Worm (Caenorhabditis elegans): ENCODE data around the gene pcyt-1.

pcyt-1 gene

DNA sequence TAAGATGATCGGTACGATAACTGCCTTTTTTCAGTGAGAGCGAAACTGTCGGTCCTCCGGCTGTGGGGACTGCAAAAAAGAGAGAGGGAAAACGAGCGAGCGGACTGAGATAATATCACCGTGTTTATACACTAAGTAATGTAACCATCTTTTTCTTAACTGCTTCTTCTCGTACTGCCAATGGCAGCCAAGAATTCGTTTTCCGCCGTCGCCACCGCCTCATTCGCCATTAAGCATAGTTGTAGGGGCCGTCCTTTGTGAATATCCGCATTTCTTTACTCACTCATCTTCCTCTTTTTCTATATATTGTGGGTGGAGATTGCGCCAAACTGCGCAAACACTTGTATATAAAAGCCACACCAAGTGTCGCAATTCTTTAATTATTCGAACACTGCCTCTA is 25.6 kb upstream of the pcyt-1 start, which contains the start of gene col-174:
col-174 (plus strand) TSS at position 301 of the 400 bp plus-strand sequence.
- TF ChIP-seq M03D4.4 (tag; optimal IDR thresholded peaks at IDR 0.05) (no peak), ham-2 (GFP tag; optimal IDR thresholded peaks at IDR 0.05) (peak; percentile 12), mab-5 (tag; optimal IDR thresholded peaks at IDR 0.05) (no peak)

- TF ChIP-seq snpc-4 (tag; optimal IDR thresholded peaks at IDR 0.05) = no peak
- no peak for TF ChIP-seq nhr-76 (tag; optimal IDR thresholded peaks at IDR 0.05)
- TF ChIP-seq nhr-237 (tag; optimal IDR thresholded peaks at IDR 0.05) = no peak
- no peak for TF ChIP-seq nhr-2 (tag; optimal IDR thresholded peaks at IDR 0.05)
- no peak for TF ChIP-seq tbx-8 (GFP tag; optimal IDR thresholded peaks at IDR 0.05)
- no peak for TF ChIP-seq lsy-2 (tag; optimal IDR thresholded peaks at IDR 0.05)
- TF ChIP-seq ces-1 (GFP tag; optimal IDR thresholded peaks at IDR 0.05) = no peak
- TF ChIP-seq mab-5 (tag; optimal IDR thresholded peaks at IDR 0.05) = no peak
- TF ChIP-seq nhr-28 (tag; optimal IDR thresholded peaks at IDR 0.05) = no peak
- TF ChIP-seq mls-2 (tag; optimal IDR thresholded peaks at IDR 0.05) = no peak
- no peak for TF ChIP-seq unc-39 (tag; optimal IDR thresholded peaks at IDR 0.05)
Observed at ce11 chrX:7547696-7548095, 24.5 kb upstream of the pcyt-1 start.

- TF ChIP-seq hlh-1 (tag; optimal IDR thresholded peaks at IDR 0.05) (no peak), ceh-43 (GFP tag; optimal IDR thresholded peaks at IDR 0.05) (no peak), ceh-39 (tag; optimal IDR thresholded peaks at IDR 0.05) (no peak), ces-1 (GFP tag; optimal IDR thresholded peaks at IDR 0.05) (no peak), snpc-4 (tag; optimal IDR thresholded peaks at IDR 0.05) (no peak), mls-2 (tag; optimal IDR thresholded peaks at IDR 0.05) (no peak)
Observed at ce11 chrX:7548158-7548557, 24.0 kb upstream of the pcyt-1 start, which contains the start of gene F46C8.1. Gene F46C8.1 (plus strand): TSS chrX:7548458.

DNA sequence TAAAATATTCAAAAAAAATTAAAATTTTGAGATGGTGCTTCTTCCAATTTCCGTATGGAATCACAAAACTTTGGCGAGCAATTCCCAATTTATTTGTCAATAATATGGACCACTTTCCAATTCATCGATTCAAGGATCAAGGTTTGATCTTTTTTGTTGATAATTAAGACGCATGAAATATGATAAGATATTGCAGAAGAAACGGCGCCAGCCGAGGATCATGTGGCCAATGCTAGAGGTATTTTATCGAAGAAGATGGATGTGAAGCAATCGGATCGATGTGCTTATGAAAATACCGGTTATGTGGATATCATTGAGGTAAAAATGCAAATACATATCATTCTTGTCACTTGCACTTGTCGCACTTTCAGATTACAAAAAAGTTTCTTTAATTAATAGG is 21.7 kb upstream of the pcyt-1 start:
- TF ChIP-seq cnd-1 (tag; optimal IDR thresholded peaks at IDR 0.05) (no peak), ces-1 (GFP tag; optimal IDR thresholded peaks at IDR 0.05) (no peak), ceh-43 (GFP tag; optimal IDR thresholded peaks at IDR 0.05) (no peak), elt-1 (tag; optimal IDR thresholded peaks at IDR 0.05; ENCODE audit: borderline replicate concordance, insufficient read depth) (no peak), ztf-11 (tag; optimal IDR thresholded peaks at IDR 0.05) (no peak), drap-1 (GFP tag; optimal IDR thresholded peaks at IDR 0.05) (no peak), lin-13 (tag; optimal IDR thresholded peaks at IDR 0.05) (no peak), snpc-4 (tag; optimal IDR thresholded peaks at IDR 0.05) (no peak), lsy-2 (tag; optimal IDR thresholded peaks at IDR 0.05) (no peak)

DNA sequence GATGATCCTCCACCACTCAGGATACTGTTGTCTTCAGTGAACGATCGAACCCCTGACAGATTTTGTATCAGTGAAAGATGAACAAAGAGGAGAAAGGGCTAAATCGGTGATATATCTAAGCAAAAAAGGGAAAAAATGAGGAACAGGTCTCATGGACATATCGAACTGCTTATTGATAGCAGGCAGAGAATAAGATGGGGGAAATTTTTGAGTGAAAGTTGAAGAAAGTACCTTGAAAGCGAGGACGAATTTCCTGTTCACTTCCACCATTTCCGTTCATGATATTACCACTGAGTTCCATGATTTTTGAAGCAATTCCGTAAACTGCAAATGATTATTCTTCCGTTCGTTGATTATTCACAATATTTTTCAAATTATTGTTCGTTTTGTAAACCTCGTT is 18.8 kb upstream of the pcyt-1 start:
- no peak for TF ChIP-seq ztf-11 (tag; optimal IDR thresholded peaks at IDR 0.05)
- TF ChIP-seq lin-32 (GFP tag; optimal IDR thresholded peaks at IDR 0.05) = no peak
- no peak for TF ChIP-seq snpc-4 (tag; optimal IDR thresholded peaks at IDR 0.05)
- TF ChIP-seq mls-2 (tag; optimal IDR thresholded peaks at IDR 0.05) = no peak
- no peak for TF ChIP-seq ces-1 (GFP tag; optimal IDR thresholded peaks at IDR 0.05)
- TF ChIP-seq sem-2 (GFP tag; optimal IDR thresholded peaks at IDR 0.05) = no peak
- no peak for TF ChIP-seq mab-5 (tag; optimal IDR thresholded peaks at IDR 0.05)
- TF ChIP-seq hlh-1 (tag; optimal IDR thresholded peaks at IDR 0.05) = no peak
- no peak for TF ChIP-seq bed-3 (GFP tag; optimal IDR thresholded peaks at IDR 0.05)
- TF ChIP-seq unc-120 (tag; optimal IDR thresholded peaks at IDR 0.05; ENCODE audit: poor library complexity, severe bottlenecking) = no peak
- no peak for TF ChIP-seq elt-1 (tag; optimal IDR thresholded peaks at IDR 0.05; ENCODE audit: borderline replicate concordance, insufficient read depth)
- no peak for TF ChIP-seq elt-3 (tag; optimal IDR thresholded peaks at IDR 0.05)
- no peak for TF ChIP-seq nhr-28 (tag; optimal IDR thresholded peaks at IDR 0.05)
- no peak for TF ChIP-seq lsy-2 (tag; optimal IDR thresholded peaks at IDR 0.05)
- no peak for TF ChIP-seq mep-1 (tag; optimal IDR thresholded peaks at IDR 0.05)
- TF ChIP-seq ceh-83 (GFP tag; optimal IDR thresholded peaks at IDR 0.05) = no peak

- no peak for TF ChIP-seq drap-1 (GFP tag; optimal IDR thresholded peaks at IDR 0.05)
- TF ChIP-seq nhr-237 (tag; optimal IDR thresholded peaks at IDR 0.05) = no peak
- TF ChIP-seq cnd-1 (tag; optimal IDR thresholded peaks at IDR 0.05) = no peak
- TF ChIP-seq ces-1 (GFP tag; optimal IDR thresholded peaks at IDR 0.05) = no peak
- TF ChIP-seq ceh-43 (GFP tag; optimal IDR thresholded peaks at IDR 0.05) = no peak
- no peak for TF ChIP-seq nhr-12 (tag; optimal IDR thresholded peaks at IDR 0.05)
- no peak for TF ChIP-seq elt-3 (tag; optimal IDR thresholded peaks at IDR 0.05)
- no peak for TF ChIP-seq mep-1 (tag; optimal IDR thresholded peaks at IDR 0.05)
- no peak for TF ChIP-seq lin-32 (GFP tag; optimal IDR thresholded peaks at IDR 0.05)
- TF ChIP-seq nhr-28 (tag; optimal IDR thresholded peaks at IDR 0.05) = no peak
- no peak for TF ChIP-seq tbx-8 (GFP tag; optimal IDR thresholded peaks at IDR 0.05)
- no peak for TF ChIP-seq hlh-1 (tag; optimal IDR thresholded peaks at IDR 0.05)
- no peak for TF ChIP-seq flh-1 (GFP tag; optimal IDR thresholded peaks at IDR 0.05)
- no peak for TF ChIP-seq nhr-76 (tag; optimal IDR thresholded peaks at IDR 0.05)
- TF ChIP-seq lsy-2 (tag; optimal IDR thresholded peaks at IDR 0.05) = no peak
- no peak for TF ChIP-seq pha-4 (tag; optimal IDR thresholded peaks at IDR 0.05)
- no peak for TF ChIP-seq sem-2 (GFP tag; optimal IDR thresholded peaks at IDR 0.05)
Observed at ce11 chrX:7554326-7554725, 17.8 kb upstream of the pcyt-1 start, which contains the start of gene F46C8.8. Gene F46C8.8 (minus strand): TSS chrX:7554426.

Data from whole organism, mixed stage, embryonic.